Fruit fly (Drosophila melanogaster): ENCODE measurements around the gene CG15546.

dm6 chr3R:30851843-30852365 lies 24.1 kb downstream of the CG15546 start, which contains the start of gene tll:
- TF ChIP-seq CTCF (optimal IDR thresholded peaks at IDR 0.05) (no peak), CG8478 (optimal IDR thresholded peaks at IDR 0.05) (no peak)

Data from S2 (cell line).